Worm (Caenorhabditis elegans): ENCODE data around the gene glb-27.

glb-27 gene

ce11 chrII:8518210-8518609 lies 37.9 kb downstream of the glb-27 start, which contains the start of gene T13H5.8:
TSS of gene T13H5.8 (plus strand) at chrII:8518510.
- TF ChIP-seq sma-9 (GFP tag; optimal IDR thresholded peaks at IDR 0.05) (no peak), sma-9 (tag; optimal IDR thresholded peaks at IDR 0.05) (no peak), nhr-25 (tag; optimal IDR thresholded peaks at IDR 0.05) (no peak), skn-1 (tag; optimal IDR thresholded peaks at IDR 0.05) (no peak), ceh-82 (tag; optimal IDR thresholded peaks at IDR 0.05) (no peak), nhr-12 (tag; optimal IDR thresholded peaks at IDR 0.05) (no peak), nhr-129 (tag; optimal IDR thresholded peaks at IDR 0.05) (no peak), peb-1 (tag; optimal IDR thresholded peaks at IDR 0.05) (no peak), nhr-237 (tag; optimal IDR thresholded peaks at IDR 0.05) (no peak), gmeb-1 (tag; optimal IDR thresholded peaks at IDR 0.05) (no peak), ztf-4 (tag; optimal IDR thresholded peaks at IDR 0.05) (no peak), egl-27 (tag; optimal IDR thresholded peaks at IDR 0.05) (no peak), elt-1 (tag; optimal IDR thresholded peaks at IDR 0.05) (no peak), blmp-1 (tag; optimal IDR thresholded peaks at IDR 0.05; ENCODE audit: insufficient read depth) (no peak), lin-13 (GFP tag; optimal IDR thresholded peaks at IDR 0.05) (no peak), R02D3.7 (tag; optimal IDR thresholded peaks at IDR 0.05) (no peak), aly-2 (tag; optimal IDR thresholded peaks at IDR 0.05) (no peak), fos-1 (tag; optimal IDR thresholded peaks at IDR 0.05) (no peak)

- TF ChIP-seq nhr-129 (tag; optimal IDR thresholded peaks at IDR 0.05) (peak; percentile 58), Y55F3AM.14 (GFP tag; optimal IDR thresholded peaks at IDR 0.05) (no peak), lin-13 (GFP tag; optimal IDR thresholded peaks at IDR 0.05) (peak; percentile 70), nhr-21 (tag; optimal IDR thresholded peaks at IDR 0.05) (peak; percentile 5), fos-1 (tag; optimal IDR thresholded peaks at IDR 0.05) (peak; percentile 49), sem-4 (tag; optimal IDR thresholded peaks at IDR 0.05) (peak; percentile 18), sma-9 (GFP tag; optimal IDR thresholded peaks at IDR 0.05) (peak; percentile 55), sma-9 (tag; optimal IDR thresholded peaks at IDR 0.05) (no peak), gmeb-1 (tag; optimal IDR thresholded peaks at IDR 0.05) (peak; percentile 64), lsy-2 (tag; optimal IDR thresholded peaks at IDR 0.05) (peak; percentile 15 to 94), ceh-82 (tag; optimal IDR thresholded peaks at IDR 0.05) (no peak), F13H6.1 (tag; optimal IDR thresholded peaks at IDR 0.05) (peak; percentile 13), skn-1 (tag; optimal IDR thresholded peaks at IDR 0.05) (peak; percentile 3), unc-55 (GFP tag; optimal IDR thresholded peaks at IDR 0.05) (peak; percentile 86), snpc-4 (tag; optimal IDR thresholded peaks at IDR 0.05) (no peak), nhr-6 (tag; optimal IDR thresholded peaks at IDR 0.05) (peak; percentile 7), C34F6.9 (tag; optimal IDR thresholded peaks at IDR 0.05) (peak; percentile 82), crh-2 (tag; optimal IDR thresholded peaks at IDR 0.05) (peak; percentile 78), lin-11 (tag; optimal IDR thresholded peaks at IDR 0.05) (no peak), sma-3 (GFP tag; optimal IDR thresholded peaks at IDR 0.05) (peak; percentile 66)
Observed at ce11 chrII:8516783-8517182, 39.3 kb downstream of the glb-27 start, which contains the start of gene rnh-2. TSS of gene rnh-2 (plus strand) at chrII:8517150.

- no peak for TF ChIP-seq nhr-21 (tag; optimal IDR thresholded peaks at IDR 0.05)
- TF ChIP-seq nhr-25 (tag; optimal IDR thresholded peaks at IDR 0.05) = no peak
- TF ChIP-seq unc-39 (tag; optimal IDR thresholded peaks at IDR 0.05) = no peak
- TF ChIP-seq nhr-11 (tag; optimal IDR thresholded peaks at IDR 0.05) = no peak
- peak; percentile 92 for TF ChIP-seq fos-1 (tag; optimal IDR thresholded peaks at IDR 0.05)
- no peak for TF ChIP-seq alr-1 (tag; optimal IDR thresholded peaks at IDR 0.05)
- TF ChIP-seq ceh-82 (tag; optimal IDR thresholded peaks at IDR 0.05) = no peak
- TF ChIP-seq ztf-1 (GFP tag; conservative IDR thresholded peaks at IDR 0.05) = no peak
- TF ChIP-seq sma-9 (GFP tag; optimal IDR thresholded peaks at IDR 0.05) = peak; percentile 33
- TF ChIP-seq sma-9 (tag; optimal IDR thresholded peaks at IDR 0.05) = no peak
Observed at ce11 chrII:8515521-8515920, 40.5 kb downstream of the glb-27 start.

- TF ChIP-seq mdl-1 (tag; optimal IDR thresholded peaks at IDR 0.05) (no peak), alr-1 (tag; optimal IDR thresholded peaks at IDR 0.05) (no peak), zag-1 (tag; optimal IDR thresholded peaks at IDR 0.05) (no peak), ceh-16 (tag; optimal IDR thresholded peaks at IDR 0.05) (no peak), nhr-11 (tag; optimal IDR thresholded peaks at IDR 0.05) (no peak), nhr-23 (tag; optimal IDR thresholded peaks at IDR 0.05) (no peak), unc-62 (GFP tag; optimal IDR thresholded peaks at IDR 0.05) (no peak), nhr-6 (tag; optimal IDR thresholded peaks at IDR 0.05) (no peak), ztf-11 (tag; optimal IDR thresholded peaks at IDR 0.05) (no peak), crh-2 (tag; optimal IDR thresholded peaks at IDR 0.05) (peak; percentile 2), lin-11 (tag; optimal IDR thresholded peaks at IDR 0.05) (no peak), lsy-2 (tag; optimal IDR thresholded peaks at IDR 0.05) (no peak), gmeb-1 (tag; optimal IDR thresholded peaks at IDR 0.05) (peak; percentile 31), nhr-21 (tag; optimal IDR thresholded peaks at IDR 0.05) (no peak), sma-9 (GFP tag; optimal IDR thresholded peaks at IDR 0.05) (peak; percentile 48), sma-9 (tag; optimal IDR thresholded peaks at IDR 0.05) (no peak), fos-1 (tag; optimal IDR thresholded peaks at IDR 0.05) (peak; percentile 31), C34F6.9 (tag; optimal IDR thresholded peaks at IDR 0.05) (no peak), elt-1 (tag; optimal IDR thresholded peaks at IDR 0.05) (no peak)
Observed at ce11 chrII:8514729-8515128, 41.3 kb downstream of the glb-27 start, which contains the start of gene ctg-2. TSS of gene ctg-2 (plus strand) at chrII:8515054.

Measured in whole organism, L2 larva.